Worm (Caenorhabditis elegans): ENCODE data around the gene Y44A6D.3.

DNA sequence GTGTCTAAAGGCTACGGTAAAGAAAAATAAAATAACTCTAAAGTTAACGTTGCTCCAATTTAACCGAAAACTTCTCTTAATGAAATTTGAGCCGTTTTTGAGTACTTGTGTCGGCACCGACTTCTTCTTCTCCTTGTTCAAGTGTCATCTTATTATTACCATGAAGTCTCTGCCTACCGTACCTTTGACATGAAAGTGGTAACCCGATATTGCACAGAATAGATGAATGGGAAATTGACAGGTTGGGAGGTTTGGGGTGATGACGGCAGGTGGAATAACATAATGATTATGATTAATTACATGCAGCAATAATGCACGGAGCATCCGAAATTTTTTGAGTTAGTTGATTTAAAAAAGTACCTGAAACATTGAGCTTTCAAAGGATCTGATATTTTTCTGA is 45.4 kb downstream of the Y44A6D.3 start:
- no peak for TF ChIP-seq nhr-27 (tag; optimal IDR thresholded peaks at IDR 0.05)
- TF ChIP-seq ceh-79 (tag; optimal IDR thresholded peaks at IDR 0.05) = no peak
- TF ChIP-seq ama-1 (optimal IDR thresholded peaks at IDR 0.05) = no peak
- TF ChIP-seq ama-1 (GFP tag; optimal IDR thresholded peaks at IDR 0.05) = no peak
- TF ChIP-seq lin-35 (GFP tag; optimal IDR thresholded peaks at IDR 0.05) = no peak
- TF ChIP-seq madf-6 (GFP tag; IDR thresholded peaks at IDR 0.05) = no peak
- TF ChIP-seq unc-130 (GFP tag; optimal IDR thresholded peaks at IDR 0.05) = no peak
- TF ChIP-seq Y53F4B.3 (GFP tag; IDR thresholded peaks at IDR 0.05) = no peak
- TF ChIP-seq lsl-1 (GFP tag; optimal IDR thresholded peaks at IDR 0.05) = no peak
- TF ChIP-seq ztf-25 (GFP tag; IDR thresholded peaks at IDR 0.05) = no peak
- no peak for TF ChIP-seq K11D2.4 (GFP tag; IDR thresholded peaks at IDR 0.05)
- no peak for TF ChIP-seq F23B12.7 (tag; optimal IDR thresholded peaks at IDR 0.05; ENCODE audit: insufficient read depth)
- no peak for TF ChIP-seq sptf-2 (GFP tag; optimal IDR thresholded peaks at IDR 0.05)
- TF ChIP-seq F49E8.2 (tag; optimal IDR thresholded peaks at IDR 0.05; ENCODE audit: insufficient read depth) = no peak

All from whole organism, young adult.